Fruit fly (Drosophila melanogaster) whole organism, embryonic: ENCODE data around the gene Cdc16.

Experiments used
- ATbp ChIP-seq: fragments of 200-800 bp; sonication (Bioruptor generic); optimal IDR thresholded peaks from 2 replicates; lab custom pipeline; 2017; ENCODE audit warnings: missing biosample characterization, mild to moderate bottlenecking, missing genetic modification characterization, missing genetic modification reagents
- CG1024 ChIP-seq: fragments of 200-800 bp; sonication (Bioruptor generic); IDR thresholded peaks from 2 replicates; pipeline ENCODE4 v1.3.6; 2022; ENCODE audit warnings: missing biosample characterization, missing genetic modification characterization
- CG10431 ChIP-seq: fragments of 200-800 bp; sonication (Bioruptor generic); optimal IDR thresholded peaks from 3 replicates; lab custom pipeline; 2018; ENCODE audit warnings: missing biosample characterization, mild to moderate bottlenecking, missing genetic modification characterization
- CG12236 ChIP-seq: fragments of 200-800 bp; sonication (Bioruptor generic); optimal IDR thresholded peaks from 2 replicates; lab custom pipeline; 2016; ENCODE audit warnings: missing biosample characterization, missing genetic modification characterization
- CG12391 ChIP-seq: fragments of 200-800 bp; sonication (Bioruptor generic); optimal IDR thresholded peaks from 3 replicates; lab custom pipeline; 2018; ENCODE audit warnings: missing biosample characterization, mild to moderate bottlenecking, missing genetic modification characterization, moderate library complexity
- CG16815 ChIP-seq: fragments of 200-800 bp; sonication (Bioruptor generic); optimal IDR thresholded peaks from 3 replicates; lab custom pipeline; 2017; ENCODE audit warnings: missing biosample characterization, mild to moderate bottlenecking, missing genetic modification characterization
- CG17912 ChIP-seq: fragments of 200-800 bp; sonication (Bioruptor generic); optimal IDR thresholded peaks from 2 replicates; lab custom pipeline; 2018; ENCODE audit warnings: missing biosample characterization, mild to moderate bottlenecking, missing genetic modification characterization
- CG31441 ChIP-seq: fragments of 200-800 bp; sonication (Bioruptor generic); IDR thresholded peaks from 2 replicates; pipeline ENCODE4 v1.3.6; 2022; ENCODE audit warnings: missing biosample characterization, missing genetic modification characterization
- CG3163 ChIP-seq: fragments of 200-800 bp; sonication (Bioruptor generic); optimal IDR thresholded peaks from 3 replicates; lab custom pipeline; 2016; ENCODE audit warnings: missing biosample characterization, missing genetic modification characterization
- CG3407 ChIP-seq: fragments of 200-800 bp; sonication (Bioruptor generic); optimal IDR thresholded peaks from 2 replicates; lab custom pipeline; 2018; ENCODE audit warnings: missing biosample characterization, mild to moderate bottlenecking, missing genetic modification characterization
- CG4282 ChIP-seq: fragments of 200-800 bp; sonication (Bioruptor generic); optimal IDR thresholded peaks from 2 replicates; lab custom pipeline; 2016; ENCODE audit warnings: missing biosample characterization, missing genetic modification characterization
- CG4820 ChIP-seq: fragments of 200-800 bp; sonication (Bioruptor generic); optimal IDR thresholded peaks from 3 replicates; lab custom pipeline; 2016; ENCODE audit warnings: missing biosample characterization, missing genetic modification characterization
- CG7839 ChIP-seq: fragments of 200-800 bp; sonication (Bioruptor generic); optimal IDR thresholded peaks from 3 replicates; lab custom pipeline; 2018; ENCODE audit warnings: missing biosample characterization, mild to moderate bottlenecking, missing genetic modification characterization, moderate library complexity
- CG8478 ChIP-seq: fragments of >200 bp; optimal IDR thresholded peaks from 2 replicates; lab custom pipeline; 2018
- CG8765 ChIP-seq: fragments of 200-800 bp; sonication (Bioruptor generic); IDR thresholded peaks from 2 replicates; pipeline ENCODE4 v1.3.6; 2022; ENCODE audit warnings: missing biosample characterization, missing genetic modification characterization
- CG8944 ChIP-seq: fragments of 200-800 bp; sonication (Bioruptor generic); optimal IDR thresholded peaks from 3 replicates; lab custom pipeline; 2016; ENCODE audit warnings: missing biosample characterization, missing genetic modification characterization
- CG9437 ChIP-seq: fragments of 200-800 bp; sonication (Bioruptor generic); optimal IDR thresholded peaks from 2 replicates; lab custom pipeline; 2018; ENCODE audit warnings: missing biosample characterization, mild to moderate bottlenecking, missing genetic modification characterization
- CG9797 ChIP-seq: fragments of 200-800 bp; sonication (Bioruptor generic); optimal IDR thresholded peaks from 3 replicates; lab custom pipeline; 2018; ENCODE audit warnings: missing biosample characterization, mild to moderate bottlenecking, missing genetic modification characterization
- CG9876 ChIP-seq: fragments of 200-800 bp; sonication (Bioruptor generic); optimal IDR thresholded peaks from 2 replicates; lab custom pipeline; 2016; ENCODE audit warnings: missing biosample characterization, missing genetic modification characterization
- Chrac-16 ChIP-seq: fragments of 200-800 bp; sonication (Bioruptor generic); optimal IDR thresholded peaks from 3 replicates; lab custom pipeline; 2016; ENCODE audit warnings: missing biosample characterization, missing genetic modification characterization
- D ChIP-seq, 2 experiments: fragments of 200-800 bp in 1 of 2; fragments of >200 bp in 1 of 2; sonication (Bioruptor generic) in 1 of 2; optimal IDR thresholded peaks; 2 replicates in 1 of 2; 3 replicates in 1 of 2; lab custom pipeline; 2017; ENCODE audit warnings: mild to moderate bottlenecking in 1 of 2, missing biosample characterization in 1 of 2, missing genetic modification characterization in 1 of 2, missing genetic modification reagents in 1 of 2
- Drgx ChIP-seq: fragments of 200-800 bp; sonication (Bioruptor generic); IDR thresholded peaks from 2 replicates; pipeline ENCODE4 v1.3.6; 2022; ENCODE audit warnings: missing biosample characterization, missing genetic modification characterization
- E2f2 ChIP-seq: fragments of 200-800 bp; sonication (Bioruptor generic); IDR thresholded peaks from 2 replicates; pipeline ENCODE4 v1.3.6; 2022; ENCODE audit warnings: missing biosample characterization, missing genetic modification characterization
- Fer1 ChIP-seq: fragments of 200-800 bp; sonication (Bioruptor generic); optimal IDR thresholded peaks from 2 replicates; lab custom pipeline; 2017; ENCODE audit warnings: missing biosample characterization, mild to moderate bottlenecking, missing genetic modification characterization
- Fer3 ChIP-seq: fragments of 200-800 bp; sonication (Bioruptor generic); optimal IDR thresholded peaks from 2 replicates; lab custom pipeline; 2018; ENCODE audit warnings: missing biosample characterization, mild to moderate bottlenecking, missing genetic modification characterization, moderate library complexity
- HLH4C ChIP-seq: fragments of 200-800 bp; sonication (Bioruptor generic); IDR thresholded peaks from 3 replicates; pipeline ENCODE4 v1.3.6; 2022; ENCODE audit warnings: missing biosample characterization, missing genetic modification characterization; ENCODE audit not compliant: partially characterized antibody
- HLHmδ ChIP-seq: fragments of 200-800 bp; sonication (Bioruptor generic); optimal IDR thresholded peaks from 2 replicates; lab custom pipeline; 2018; ENCODE audit warnings: missing biosample characterization, mild to moderate bottlenecking, missing genetic modification characterization, moderate library complexity
- Hr3 ChIP-seq: fragments of 200-800 bp; sonication (Bioruptor generic); optimal IDR thresholded peaks from 3 replicates; lab custom pipeline; 2016; ENCODE audit warnings: missing biosample characterization, missing genetic modification characterization
- Lhr ChIP-seq: fragments of 200-800 bp; sonication (Bioruptor generic); optimal IDR thresholded peaks from 3 replicates; lab custom pipeline; 2017; ENCODE audit warnings: mild to moderate bottlenecking, missing biosample characterization, missing genetic modification reagents, missing genetic modification characterization
- NC2β ChIP-seq: fragments of 200-800 bp; sonication (Bioruptor generic); optimal IDR thresholded peaks from 2 replicates; lab custom pipeline; 2016; ENCODE audit warnings: missing biosample characterization, missing genetic modification characterization
- Nf-YB ChIP-seq: fragments of 200-800 bp; sonication (Bioruptor generic); optimal IDR thresholded peaks from 3 replicates; lab custom pipeline; 2019; ENCODE audit warnings: missing biosample characterization, mild to moderate bottlenecking, missing genetic modification characterization, moderate library complexity
- Spps ChIP-seq: fragments of 200-800 bp; sonication (Bioruptor generic); optimal IDR thresholded peaks from 2 replicates; lab custom pipeline; 2018; ENCODE audit warnings: missing biosample characterization, mild to moderate bottlenecking, missing genetic modification characterization
- Sry-δ ChIP-seq: fragments of 200-800 bp; sonication (Bioruptor generic); optimal IDR thresholded peaks from 2 replicates; lab custom pipeline; 2016; ENCODE audit warnings: missing biosample characterization, missing genetic modification characterization
- Xbp1 ChIP-seq: fragments of 200-800 bp; sonication (Bioruptor generic); optimal IDR thresholded peaks from 3 replicates; lab custom pipeline; 2016; ENCODE audit warnings: missing biosample characterization, mild to moderate bottlenecking, missing genetic modification characterization
- Xrp1 ChIP-seq: fragments of 200-800 bp; sonication (Bioruptor generic); IDR thresholded peaks from 2 replicates; pipeline ENCODE4 v1.3.6; 2022; ENCODE audit warnings: missing biosample characterization, missing genetic modification characterization
- YL-1 ChIP-seq: fragments of 200-800 bp; sonication (Bioruptor generic); optimal IDR thresholded peaks from 3 replicates; lab custom pipeline; 2017; ENCODE audit warnings: missing biosample characterization, mild to moderate bottlenecking, missing genetic modification characterization
- aop ChIP-seq: fragments of 200-800 bp; sonication (Bioruptor generic); IDR thresholded peaks from 2 replicates; pipeline ENCODE4 v1.3.6; 2022; ENCODE audit warnings: missing biosample characterization, missing genetic modification characterization
- chif ChIP-seq, 2 experiments: fragments of 200-800 bp; sonication (Bioruptor generic); optimal IDR thresholded peaks; 3 replicates each; lab custom pipeline; 2016; ENCODE audit warnings: missing biosample characterization in 2 of 2, missing genetic modification characterization in 2 of 2
- lov ChIP-seq, 2 experiments: fragments of 200-800 bp in 1 of 2; fragments of >200 bp in 1 of 2; sonication (Bioruptor generic) in 1 of 2; IDR thresholded peaks in 1 of 2; optimal IDR thresholded peaks in 1 of 2; 2 replicates in 1 of 2; 3 replicates in 1 of 2; pipeline versions ENCODE4 v1.3.6 to Lab custom; 2017 to 2022; ENCODE audit warnings: missing biosample characterization in 1 of 2, missing genetic modification characterization in 1 of 2
- oc ChIP-seq: fragments of 200-800 bp; sonication (Bioruptor generic); optimal IDR thresholded peaks from 2 replicates; lab custom pipeline; 2018; ENCODE audit warnings: missing biosample characterization, mild to moderate bottlenecking, missing genetic modification characterization, moderate library complexity
- phol ChIP-seq: fragments of 200-800 bp; sonication (Bioruptor generic); optimal IDR thresholded peaks from 3 replicates; lab custom pipeline; 2018; ENCODE audit warnings: missing biosample characterization, mild to moderate bottlenecking, missing genetic modification characterization, moderate library complexity
- prd ChIP-seq, 3 experiments: fragments of >200 bp in 2 of 3; fragments of 200-800 bp in 1 of 3; sonication (Bioruptor generic) in 1 of 3; optimal IDR thresholded peaks in 2 of 3; IDR thresholded peaks in 1 of 3; 2 replicates in 2 of 3; 3 replicates in 1 of 3; pipeline versions ENCODE4 v1.3.6 to Lab custom; 2017 to 2022; ENCODE audit warnings: missing biosample characterization in 1 of 3, missing genetic modification characterization in 1 of 3
- scrt ChIP-seq: fragments of 200-800 bp; sonication (Bioruptor generic); optimal IDR thresholded peaks from 2 replicates; lab custom pipeline; 2018; ENCODE audit warnings: missing biosample characterization, mild to moderate bottlenecking, missing genetic modification characterization, moderate library complexity
- sens ChIP-seq: fragments of 200-800 bp; sonication (Bioruptor generic); peaks from one replicate; lab custom pipeline; 2016; ENCODE audit warnings: missing biosample characterization, missing genetic modification characterization
- sna ChIP-seq: fragments of 200-800 bp; sonication (Bioruptor generic); IDR thresholded peaks from 2 replicates; pipeline ENCODE4 v1.3.6; 2022; ENCODE audit warnings: missing biosample characterization, missing genetic modification characterization; ENCODE audit not compliant: partially characterized antibody
- trem ChIP-seq: fragments of 200-800 bp; optimal IDR thresholded peaks from 3 replicates; lab custom pipeline; 2019; ENCODE audit warnings: missing biosample characterization, mild to moderate bottlenecking, missing genetic modification characterization, moderate library complexity
- ttk ChIP-seq: fragments of 200-800 bp; sonication (Bioruptor generic); IDR thresholded peaks from 2 replicates; pipeline ENCODE4 v2.1.2; 2022; ENCODE audit warnings: missing biosample characterization, missing genetic modification characterization
- unc-4 ChIP-seq: fragments of 200-800 bp; sonication (Bioruptor generic); IDR thresholded peaks from 2 replicates; pipeline ENCODE4 v1.3.6; 2022; ENCODE audit warnings: missing biosample characterization, missing genetic modification characterization; ENCODE audit not compliant: partially characterized antibody
- zen2 ChIP-seq: fragments of 200-800 bp; sonication (Bioruptor generic); IDR thresholded peaks from 3 replicates; pipeline ENCODE4 v1.3.6; 2022; ENCODE audit warnings: missing biosample characterization, missing genetic modification characterization; ENCODE audit not compliant: partially characterized antibody

Cdc16 gene

dm6 chr3R:23303297-23303696 lies 22.3 kb downstream of the Cdc16 start (continued):
- TF ChIP-seq CG8944 (GFP tag; lab: Kevin White, UChicago) (no peak), scrt (GFP tag; lab: Kevin White, UChicago) (no peak), CG12236 (GFP tag; lab: Kevin White, UChicago) (no peak), Spps (tag; lab: Kevin White, UChicago) (peak; percentile 19), CG9797 (GFP tag; lab: Kevin White, UChicago) (no peak), CG4282 (GFP tag; lab: Kevin White, UChicago) (no peak), unc-4 (no peak), Fer1 (GFP tag; lab: Kevin White, UChicago) (no peak), phol (peak; percentile 20), ATbp (no peak), CG9876 (GFP tag; lab: Kevin White, UChicago) (no peak), YL-1 (GFP tag; lab: Kevin White, UChicago) (no peak), Nf-YB (peak; percentile 59), CG9437 (GFP tag; lab: Kevin White, UChicago) (no peak), sna (no peak), Chrac-16 (peak; percentile 46), Xrp1 (GFP tag; lab: Robert Waterston, UW) (peak; percentile 79), CG3407 (GFP tag; lab: Kevin White, UChicago) (no peak), CG1024 (GFP tag; lab: Robert Waterston, UW) (no peak), Hr3 (GFP tag; lab: Kevin White, UChicago) (no peak), HLH4C (GFP tag; lab: Robert Waterston, UW) (no peak), Drgx (GFP tag; lab: Robert Waterston, UW) (no peak), CG17912 (GFP tag; lab: Kevin White, UChicago) (no peak), chif (GFP tag; optimal IDR thresholded peaks at IDR 0.05; lab: Kevin White, UChicago) (peak in 1 of 2 experiments; percentile 46), lov (optimal IDR thresholded peaks at IDR 0.05; lab: Kevin White, UChicago) (no peak), lov (GFP tag; IDR thresholded peaks at IDR 0.05; lab: Robert Waterston, UW) (peak; percentile 60; the same call in 1 of the 3 replicates), oc (tag; lab: Kevin White, UChicago) (no peak), HLHmδ (GFP tag; lab: Kevin White, UChicago) (no peak), aop (no peak), CG8478 (lab: Kevin White, UChicago) (no peak), Fer3 (tag; lab: Kevin White, UChicago) (no peak), Xbp1 (GFP tag; lab: Kevin White, UChicago) (peak; percentile 3), trem (tag; lab: Kevin White, UChicago) (peak; percentile 13), CG3163 (GFP tag; lab: Kevin White, UChicago) (no peak), zen2 (no peak), CG7839 (tag; lab: Kevin White, UChicago) (peak; percentile 4), NC2β (GFP tag; lab: Kevin White, UChicago) (peak; percentile 44), CG12391 (tag; lab: Kevin White, UChicago) (peak; percentile 48), CG16815 (GFP tag; lab: Kevin White, UChicago) (peak; percentile 25), CG4820 (peak; percentile 8), Lhr (GFP tag; lab: Kevin White, UChicago) (no peak), CG8765 (peak; percentile 59; the same call in 1 of the 2 replicates), prd (optimal IDR thresholded peaks at IDR 0.05; lab: Kevin White, UChicago) (no peak), prd (GFP tag; IDR thresholded peaks at IDR 0.05; lab: Robert Waterston, UW) (peak; percentile 77; the same call in 2 of the 3 replicates), sens (GFP tag; lab: Kevin White, UChicago) (peak; percentile 83), Sry-δ (no peak), CG10431 (no peak), ttk (no peak), CG31441 (GFP tag; lab: Robert Waterston, UW) (peak; percentile 21; the same call in 1 of the 2 replicates), E2f2 (GFP tag; lab: Robert Waterston, UW) (no peak), D (optimal IDR thresholded peaks at IDR 0.05; lab: Kevin White, UChicago) (no peak), D (GFP tag; optimal IDR thresholded peaks at IDR 0.05; lab: Kevin White, UChicago) (peak; percentile 21)
